Worm (Caenorhabditis elegans): ENCODE data around the gene bud-31.

The bud-31 gene

ce11 chrIII:9721991-9722390 is 25.7 kb upstream of the bud-31 start:
- TF ChIP-seq ham-2 (GFP tag; optimal IDR thresholded peaks at IDR 0.05): no peak
- TF ChIP-seq elt-1 (tag; optimal IDR thresholded peaks at IDR 0.05; ENCODE audit: borderline replicate concordance, insufficient read depth): no peak
- TF ChIP-seq unc-62 (GFP tag; optimal IDR thresholded peaks at IDR 0.05): no peak
- no peak for TF ChIP-seq ces-1 (GFP tag; optimal IDR thresholded peaks at IDR 0.05)
- TF ChIP-seq lin-32 (GFP tag; optimal IDR thresholded peaks at IDR 0.05): no peak
- TF ChIP-seq flh-1 (GFP tag; optimal IDR thresholded peaks at IDR 0.05): no peak

DNA sequence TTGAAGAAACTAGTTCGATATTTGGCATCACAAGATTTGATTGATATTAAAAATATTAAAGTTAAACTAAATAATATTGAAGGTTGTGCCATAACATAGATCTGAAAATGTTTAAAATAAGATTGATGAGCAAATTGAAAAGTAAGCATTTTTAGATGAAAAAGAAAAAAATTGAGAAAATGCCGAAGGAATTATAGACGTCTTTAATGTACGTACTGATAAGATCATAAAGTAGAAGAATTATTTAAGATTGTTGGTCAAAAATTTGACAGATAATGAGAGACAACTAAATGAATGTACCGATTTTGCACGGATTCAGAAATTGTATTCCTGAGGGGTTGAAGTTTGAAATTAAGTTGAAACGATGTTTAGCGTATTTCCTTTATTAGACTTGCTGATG is 23.9 kb upstream of the bud-31 start, which contains the start of gene ncx-7:
Gene ncx-7 (minus strand): TSS at position 101 of the 400 bp plus-strand sequence.
- TF ChIP-seq M03D4.4 (tag; optimal IDR thresholded peaks at IDR 0.05) (no peak), sptf-1 (tag; optimal IDR thresholded peaks at IDR 0.05) (no peak), ces-1 (GFP tag; optimal IDR thresholded peaks at IDR 0.05) (no peak), snpc-4 (tag; optimal IDR thresholded peaks at IDR 0.05) (no peak), nhr-76 (tag; optimal IDR thresholded peaks at IDR 0.05) (no peak), flh-1 (GFP tag; optimal IDR thresholded peaks at IDR 0.05) (no peak), zip-8 (tag; optimal IDR thresholded peaks at IDR 0.05) (no peak), elt-3 (tag; optimal IDR thresholded peaks at IDR 0.05) (no peak), cnd-1 (tag; optimal IDR thresholded peaks at IDR 0.05) (no peak), drap-1 (GFP tag; optimal IDR thresholded peaks at IDR 0.05) (no peak), hlh-1 (tag; optimal IDR thresholded peaks at IDR 0.05) (no peak), unc-62 (GFP tag; optimal IDR thresholded peaks at IDR 0.05) (no peak), tbx-8 (GFP tag; optimal IDR thresholded peaks at IDR 0.05) (no peak), unc-120 (tag; optimal IDR thresholded peaks at IDR 0.05; ENCODE audit: poor library complexity, severe bottlenecking) (no peak), lsy-2 (tag; optimal IDR thresholded peaks at IDR 0.05) (no peak), elt-1 (tag; optimal IDR thresholded peaks at IDR 0.05; ENCODE audit: borderline replicate concordance, insufficient read depth) (no peak), sem-2 (GFP tag; optimal IDR thresholded peaks at IDR 0.05) (no peak), ztf-11 (tag; optimal IDR thresholded peaks at IDR 0.05) (no peak), ham-2 (GFP tag; optimal IDR thresholded peaks at IDR 0.05) (no peak), blmp-1 (tag; optimal IDR thresholded peaks at IDR 0.05) (no peak)

DNA sequence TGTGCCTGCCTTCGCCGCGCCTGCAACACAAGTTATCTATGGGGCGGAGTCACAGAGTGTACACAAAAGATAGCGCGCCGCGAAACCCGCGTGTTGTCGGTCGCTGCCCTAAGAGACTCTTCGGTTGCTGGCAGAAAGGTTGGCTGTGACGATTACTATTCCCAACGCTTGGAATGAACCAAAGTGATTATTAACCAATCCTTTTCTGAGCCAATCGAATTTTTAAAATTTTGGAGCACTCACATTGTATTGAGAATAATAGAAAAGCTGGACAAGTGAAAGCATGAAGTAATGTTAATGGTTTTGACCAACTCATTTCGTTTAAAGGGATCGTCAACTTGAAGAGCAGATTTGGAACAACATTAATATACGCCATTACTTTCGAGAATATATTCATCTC is 20.9 kb upstream of the bud-31 start:
- TF ChIP-seq elt-3 (tag; optimal IDR thresholded peaks at IDR 0.05): no peak
- TF ChIP-seq ham-2 (GFP tag; optimal IDR thresholded peaks at IDR 0.05): no peak

DNA sequence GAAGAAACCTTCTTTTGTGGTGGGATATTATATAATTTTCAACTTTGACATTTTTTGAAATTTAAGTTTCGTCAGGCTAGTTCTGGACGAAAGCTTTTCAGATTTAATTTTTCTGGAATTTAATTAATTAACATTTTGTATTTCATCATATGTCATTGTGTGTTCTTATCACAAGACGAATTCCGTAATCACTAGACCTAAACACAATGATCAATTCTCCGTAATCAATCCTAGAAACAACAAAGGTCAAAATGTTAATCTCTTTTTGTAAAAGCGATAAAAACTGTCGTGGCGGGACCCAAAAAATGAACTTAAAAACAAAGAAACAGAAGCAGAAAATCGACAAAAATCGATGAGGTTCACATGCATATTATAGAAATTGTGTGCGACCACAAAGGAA is 18.4 kb upstream of the bud-31 start:
- TF ChIP-seq unc-39 (tag; optimal IDR thresholded peaks at IDR 0.05) (no peak), ceh-43 (GFP tag; optimal IDR thresholded peaks at IDR 0.05) (no peak), sptf-1 (tag; optimal IDR thresholded peaks at IDR 0.05) (no peak), bed-3 (GFP tag; optimal IDR thresholded peaks at IDR 0.05) (no peak), ces-1 (GFP tag; optimal IDR thresholded peaks at IDR 0.05) (no peak), elt-3 (tag; optimal IDR thresholded peaks at IDR 0.05) (no peak), hlh-1 (tag; optimal IDR thresholded peaks at IDR 0.05) (no peak), drap-1 (GFP tag; optimal IDR thresholded peaks at IDR 0.05) (no peak), lin-13 (tag; optimal IDR thresholded peaks at IDR 0.05) (no peak), zip-8 (tag; optimal IDR thresholded peaks at IDR 0.05) (no peak), blmp-1 (tag; optimal IDR thresholded peaks at IDR 0.05) (no peak), cnd-1 (tag; optimal IDR thresholded peaks at IDR 0.05) (no peak)

DNA sequence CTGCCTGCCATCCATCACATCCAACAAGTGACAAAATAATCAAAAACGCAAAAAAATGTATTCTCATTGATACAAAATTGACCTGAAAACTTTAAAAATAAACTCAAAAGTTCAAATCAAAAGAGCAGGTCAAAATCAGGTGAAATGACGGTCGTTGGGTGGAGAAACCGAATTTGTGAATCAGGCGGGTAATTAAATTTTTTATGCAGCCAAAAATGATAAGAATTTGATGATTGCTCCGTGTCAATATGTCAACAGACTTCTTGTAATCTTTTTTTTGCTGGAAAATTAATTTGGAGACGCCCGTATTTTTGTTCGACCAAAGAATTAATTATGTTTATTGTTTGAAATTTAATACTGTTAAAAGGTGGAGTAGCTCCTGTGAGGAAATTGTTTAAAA is 17.5 kb upstream of the bud-31 start, which contains the start of gene ncx-6:
Gene ncx-6 (minus strand): TSS at position 88 of the 400 bp plus-strand sequence.
- TF ChIP-seq ceh-39 (tag; optimal IDR thresholded peaks at IDR 0.05) (no peak), elt-1 (tag; optimal IDR thresholded peaks at IDR 0.05; ENCODE audit: borderline replicate concordance, insufficient read depth) (no peak), drap-1 (GFP tag; optimal IDR thresholded peaks at IDR 0.05) (no peak), nhr-237 (tag; optimal IDR thresholded peaks at IDR 0.05) (no peak), flh-1 (GFP tag; optimal IDR thresholded peaks at IDR 0.05) (no peak), nhr-12 (tag; optimal IDR thresholded peaks at IDR 0.05) (no peak), lsy-2 (tag; optimal IDR thresholded peaks at IDR 0.05) (no peak), ceh-43 (GFP tag; optimal IDR thresholded peaks at IDR 0.05) (no peak), mls-2 (tag; optimal IDR thresholded peaks at IDR 0.05) (no peak)

- TF ChIP-seq nhr-237 (tag; optimal IDR thresholded peaks at IDR 0.05): no peak
- TF ChIP-seq flh-1 (GFP tag; optimal IDR thresholded peaks at IDR 0.05): no peak
- peak; percentile 81 for TF ChIP-seq zip-8 (tag; optimal IDR thresholded peaks at IDR 0.05)
These were observed 16.9 kb upstream of the bud-31 start for ce11 chrIII:9713182-9713581.

Data from whole organism, mixed stage, embryonic.